Worm (Caenorhabditis elegans) whole organism, L4 larva: ENCODE results near the gene F09C6.12.

Source experiments
- D1046.2 ChIP-seq: fragments of 200-800 bp; sonication (Bioruptor generic); IDR thresholded peaks from 2 replicates; pipeline ENCODE4 v1.3.6; 2022; ENCODE audit warnings: missing genetic modification characterization, missing compliant biosample characterization
- R02D3.7 ChIP-seq: fragments of 150-350 bp; sonication (generic microtip); optimal IDR thresholded peaks from 3 replicates; lab custom pipeline; 2014; ENCODE audit warnings: missing biosample characterization, missing genetic modification characterization
- T20F7.1 ChIP-seq: fragments of 200-800 bp; sonication (Bioruptor generic); optimal IDR thresholded peaks from 2 replicates; lab custom pipeline; 2018; ENCODE audit warnings: mild to moderate bottlenecking, missing genetic modification characterization, missing compliant biosample characterization
- attf-4 ChIP-seq: sonication (generic microtip); optimal IDR thresholded peaks from 3 replicates; lab custom pipeline; 2017; ENCODE audit warnings: missing biosample characterization, missing genetic modification characterization
- ceh-28 ChIP-seq: fragments of 150-350 bp; optimal IDR thresholded peaks from 2 replicates; lab custom pipeline; 2014; ENCODE audit warnings: missing biosample characterization, missing genetic modification reagents, missing genetic modification characterization
- cey-2 ChIP-seq: sonication (generic microtip); optimal IDR thresholded peaks from 3 replicates; lab custom pipeline; 2017; ENCODE audit warnings: missing genetic modification characterization, mild to moderate bottlenecking, missing compliant biosample characterization, antibody characterized with exemption, borderline replicate concordance; ENCODE audit not compliant: insufficient read depth
- ctbp-1 ChIP-seq: fragments of 200-800 bp; sonication (Bioruptor generic); IDR thresholded peaks from 2 replicates; pipeline ENCODE4 v1.3.6; 2022; ENCODE audit warnings: missing genetic modification reagents, missing genetic modification characterization, missing compliant biosample characterization
- fkh-10 ChIP-seq: fragments of 150-350 bp; optimal IDR thresholded peaks from 2 replicates; lab custom pipeline; 2014; ENCODE audit warnings: missing biosample characterization, missing genetic modification reagents, missing genetic modification characterization
- gei-8 ChIP-seq: fragments of 200-800 bp; sonication (Bioruptor generic); optimal IDR thresholded peaks from 2 replicates; lab custom pipeline; 2018; ENCODE audit warnings: mild to moderate bottlenecking, missing genetic modification characterization, missing compliant biosample characterization
- hif-1 ChIP-seq, 2 experiments: sonication (generic microtip); optimal IDR thresholded peaks; 2 replicates each; lab custom pipeline; 2016 to 2017; ENCODE audit warnings: missing compliant biosample characterization in 2 of 2, missing genetic modification characterization in 2 of 2, missing genetic modification reagents in 2 of 2, missing genotype in 2 of 2, mild to moderate bottlenecking in 1 of 2
- lim-7 ChIP-seq: fragments of 200-800 bp; sonication (Bioruptor generic); IDR thresholded peaks from 2 replicates; pipeline ENCODE4 v1.3.6; 2022; ENCODE audit warnings: missing genetic modification characterization, missing compliant biosample characterization
- lin-13 ChIP-seq: fragments of 150-350 bp; optimal IDR thresholded peaks from 2 replicates; lab custom pipeline; 2014; ENCODE audit warnings: missing biosample characterization, missing genetic modification reagents, missing genetic modification characterization
- lin-39 ChIP-seq: fragments of 150-350 bp; optimal IDR thresholded peaks from 2 replicates; lab custom pipeline; 2014; ENCODE audit warnings: missing biosample characterization, missing genetic modification reagents, missing genetic modification characterization
- lir-3 ChIP-seq: sonication (generic microtip); optimal IDR thresholded peaks from 2 replicates; lab custom pipeline; 2016; ENCODE audit warnings: mild to moderate bottlenecking, missing genetic modification characterization, missing compliant biosample characterization
- mxl-2 ChIP-seq: fragments of 200-800 bp; sonication (Bioruptor generic); conservative IDR thresholded peaks from 2 replicates; pipeline ENCODE4 v1.3.6; 2022; ENCODE audit warnings: missing genetic modification reagents, missing genetic modification characterization, missing compliant biosample characterization
- nhr-10 ChIP-seq: fragments of 150-350 bp; optimal IDR thresholded peaks from 2 replicates; lab custom pipeline; 2014; ENCODE audit warnings: missing biosample characterization, missing genetic modification characterization
- nhr-28 ChIP-seq: fragments of 150-350 bp; optimal IDR thresholded peaks from 2 replicates; lab custom pipeline; 2014; ENCODE audit warnings: missing biosample characterization, missing genetic modification characterization
- nhr-41 ChIP-seq: fragments of 200-800 bp; sonication (Bioruptor generic); IDR thresholded peaks from 2 replicates; pipeline ENCODE4 v1.3.6; 2022; ENCODE audit warnings: missing genetic modification reagents, missing genetic modification characterization, missing compliant biosample characterization
- nhr-42 ChIP-seq: fragments of 200-800 bp; sonication (Bioruptor generic); IDR thresholded peaks from 2 replicates; pipeline ENCODE4 v1.3.6; 2022; ENCODE audit warnings: missing genetic modification characterization, missing compliant biosample characterization
- nhr-77 ChIP-seq: fragments of 150-350 bp; optimal IDR thresholded peaks from 2 replicates; lab custom pipeline; 2014; ENCODE audit warnings: missing biosample characterization, missing genetic modification characterization
- sdz-12 ChIP-seq: fragments of 200-800 bp; sonication (Bioruptor generic); optimal IDR thresholded peaks from 2 replicates; lab custom pipeline; 2018; ENCODE audit warnings: mild to moderate bottlenecking, missing genetic modification characterization, missing compliant biosample characterization
- skn-1 ChIP-seq: fragments of 150-350 bp; optimal IDR thresholded peaks from 2 replicates; lab custom pipeline; 2014; ENCODE audit warnings: missing biosample characterization, missing genetic modification characterization
- unc-62 ChIP-seq, 3 experiments: fragments of 150-350 bp in 1 of 3; sonication (generic microtip); optimal IDR thresholded peaks in 2 of 3; peaks in 1 of 3; 1 replicate in 1 of 3; 2 replicates in 2 of 3; lab custom pipeline; 2014 to 2017; ENCODE audit warnings: missing biosample characterization in 3 of 3, missing genetic modification characterization in 3 of 3, missing genetic modification reagents in 3 of 3, missing genotype in 1 of 3
- vab-7 ChIP-seq: fragments of 200-800 bp; sonication (Bioruptor generic); IDR thresholded peaks from 2 replicates; pipeline ENCODE4 v1.3.6; 2022; ENCODE audit warnings: missing genetic modification reagents, missing genetic modification characterization, missing compliant biosample characterization
- zfp-2 ChIP-seq: sonication (generic microtip); optimal IDR thresholded peaks from 2 replicates; lab custom pipeline; 2016; ENCODE audit warnings: mild to moderate bottlenecking, missing genetic modification characterization, missing compliant biosample characterization
- ztf-11 ChIP-seq: fragments of 150-350 bp; optimal IDR thresholded peaks from 2 replicates; lab custom pipeline; 2014; ENCODE audit warnings: missing biosample characterization, missing genetic modification characterization
- ztf-7 ChIP-seq: fragments of 150-350 bp; optimal IDR thresholded peaks from 2 replicates; lab custom pipeline; 2014; ENCODE audit warnings: missing biosample characterization, missing genetic modification characterization

The F09C6.12 gene

DNA sequence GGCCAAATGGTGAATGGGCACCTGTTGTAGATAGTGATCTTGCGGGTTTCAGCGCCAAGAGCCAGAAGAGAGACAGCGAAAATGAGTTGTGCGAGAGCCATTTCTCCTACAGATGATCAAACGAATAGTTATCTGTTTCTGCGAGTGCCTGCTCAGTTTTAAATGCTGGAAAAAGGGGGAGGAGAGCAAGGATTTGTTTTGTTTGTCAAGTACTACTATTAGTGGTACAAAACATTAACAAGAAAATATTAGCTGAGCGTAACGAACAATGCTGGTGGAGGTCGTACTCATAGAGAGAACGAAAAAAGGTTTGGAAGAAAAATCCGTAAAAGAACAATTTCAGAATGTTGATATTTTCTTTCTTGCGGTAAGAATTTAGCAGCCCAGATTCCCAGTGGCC, 11.3 kb upstream of the F09C6.12 start, which contains the start of gene thn-4:
Gene thn-4 (minus strand): TSS at position 101 of the 400 bp plus-strand sequence.
- TF ChIP-seq vab-7 (GFP tag; lab: Robert Waterston, UW) = no peak
- no peak for TF ChIP-seq lir-3
- no peak for TF ChIP-seq sdz-12 (GFP tag; lab: Kevin White, UChicago)
- TF ChIP-seq nhr-10 (tag; lab: Kevin White, UChicago) = no peak
- no peak for TF ChIP-seq nhr-77 (tag; lab: Kevin White, UChicago)
- TF ChIP-seq gei-8 (GFP tag; lab: Kevin White, UChicago) = no peak

DNA sequence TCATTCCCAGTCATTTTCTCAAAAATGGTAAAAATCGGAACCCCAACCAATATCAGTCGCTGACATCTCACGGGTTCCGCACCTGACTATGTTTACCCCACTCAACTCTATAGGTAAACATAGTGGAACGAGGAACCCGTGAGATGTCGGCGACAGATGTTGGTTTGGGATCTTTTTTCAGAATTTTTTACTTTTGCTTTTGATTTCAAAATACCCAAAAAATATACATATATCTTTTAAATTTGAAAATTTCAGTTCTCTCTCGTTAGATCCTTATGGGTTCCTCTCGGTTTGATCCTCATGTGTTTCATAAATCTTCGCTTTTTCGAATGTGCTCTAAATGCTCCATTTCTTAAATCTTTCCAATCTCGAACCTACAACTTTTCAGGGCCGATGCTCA, 9.0 kb upstream of the F09C6.12 start, which contains the start of gene srw-23:
Gene srw-23 (plus strand): TSS at position 301 of the 400 bp plus-strand sequence.
- no peak for TF ChIP-seq ctbp-1 (GFP tag; lab: Robert Waterston, UW)
- TF ChIP-seq nhr-42 (GFP tag; lab: Robert Waterston, UW) = no peak
- TF ChIP-seq fkh-10 (GFP tag; lab: Kevin White, UChicago) = no peak
- peak in 1 of 2 experiments; percentile 28 for TF ChIP-seq unc-62 (GFP tag; optimal IDR thresholded peaks at IDR 0.05 in 1 of 2; lab: Kevin White, UChicago)
- no peak for TF ChIP-seq unc-62 (tag; optimal IDR thresholded peaks at IDR 0.05; lab: Kevin White, UChicago)
- no peak for TF ChIP-seq ztf-7

DNA sequence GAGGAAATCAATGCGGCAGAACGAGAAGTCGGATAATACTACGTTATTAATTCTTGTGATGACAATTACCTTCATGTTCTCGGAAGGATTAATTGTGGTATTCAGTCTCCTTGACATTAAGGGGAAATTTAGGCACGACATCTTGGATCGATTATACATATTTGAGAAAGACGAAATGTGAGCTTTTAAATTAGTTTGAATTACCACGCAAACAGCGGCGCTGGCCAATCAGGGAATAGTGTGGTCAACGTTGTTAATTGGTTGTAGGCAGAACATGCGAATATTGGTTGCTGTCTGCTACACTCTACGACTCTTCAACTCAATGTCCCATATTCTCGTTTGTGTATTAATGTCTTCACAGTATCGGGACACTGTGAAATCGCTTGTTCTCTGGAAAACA, 7.7 kb upstream of the F09C6.12 start, which contains the start of gene F49A5.10:
Gene F49A5.10 (plus strand): TSS at position 301 of the 400 bp plus-strand sequence.
- no peak for TF ChIP-seq ztf-11
- TF ChIP-seq D1046.2 (GFP tag; lab: Robert Waterston, UW) = no peak
- TF ChIP-seq R02D3.7 (tag; lab: Kevin White, UChicago) = no peak
- no peak for TF ChIP-seq nhr-42 (GFP tag; lab: Robert Waterston, UW)
- TF ChIP-seq attf-4 (tag; lab: Kevin White, UChicago) = no peak

DNA sequence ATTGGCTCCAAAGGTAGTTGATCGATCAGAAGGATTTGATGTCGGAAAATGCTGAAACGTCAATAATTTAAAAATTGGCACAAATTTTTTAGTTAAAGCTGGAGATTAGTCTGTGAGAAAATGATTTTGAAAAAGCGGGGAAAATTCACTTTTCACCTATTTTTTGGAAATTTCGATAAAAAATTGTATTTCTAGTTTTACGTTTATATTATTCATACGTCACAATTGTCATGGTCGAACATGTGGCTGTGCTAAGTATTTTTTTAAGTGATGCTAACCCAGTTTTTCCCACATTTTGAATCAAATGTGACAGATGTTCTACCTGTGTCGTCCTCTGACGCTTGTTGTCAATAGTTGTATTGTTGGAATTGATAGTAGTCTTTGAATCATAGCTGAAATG, 3.1 kb upstream of the F09C6.12 start:
- TF ChIP-seq lim-7 (no peak), unc-62 (GFP tag; optimal IDR thresholded peaks at IDR 0.05 in 1 of 2; lab: Kevin White, UChicago) (peak in 1 of 2 experiments; percentile 94), unc-62 (tag; optimal IDR thresholded peaks at IDR 0.05; lab: Kevin White, UChicago) (no peak)

DNA sequence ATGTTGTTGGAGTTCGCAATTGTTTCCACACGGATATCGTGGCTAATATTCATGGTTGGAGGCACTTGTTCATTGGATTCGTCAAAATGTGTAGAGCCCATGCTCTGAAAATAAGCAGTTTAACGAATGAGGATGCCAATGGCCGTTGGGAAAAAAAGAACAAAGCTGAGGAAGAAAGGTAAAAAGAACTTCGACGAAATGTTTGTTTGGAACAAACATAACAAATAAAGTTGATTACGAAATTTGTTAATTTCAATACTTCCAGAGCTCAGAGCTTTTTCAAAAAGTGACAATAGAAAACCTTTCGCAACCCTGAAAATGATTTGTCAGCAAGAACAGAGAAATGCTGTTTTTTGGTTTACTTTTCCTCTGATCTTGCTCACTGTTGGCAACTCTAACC, 2.6 kb upstream of the F09C6.12 start, which contains the start of gene F09C6.3:
Gene F09C6.3 (minus strand): TSS at position 101 of the 400 bp plus-strand sequence.
- TF ChIP-seq cey-2 (tag; lab: Kevin White, UChicago) (no peak), lin-13 (GFP tag; lab: Kevin White, UChicago) (no peak), lin-39 (tag; lab: Kevin White, UChicago) (no peak), nhr-28 (tag; lab: Kevin White, UChicago) (no peak), ceh-28 (tag; lab: Kevin White, UChicago) (no peak), nhr-41 (GFP tag; lab: Robert Waterston, UW) (no peak), nhr-42 (GFP tag; lab: Robert Waterston, UW) (no peak), mxl-2 (GFP tag; lab: Robert Waterston, UW) (no peak), skn-1 (no peak)

DNA sequence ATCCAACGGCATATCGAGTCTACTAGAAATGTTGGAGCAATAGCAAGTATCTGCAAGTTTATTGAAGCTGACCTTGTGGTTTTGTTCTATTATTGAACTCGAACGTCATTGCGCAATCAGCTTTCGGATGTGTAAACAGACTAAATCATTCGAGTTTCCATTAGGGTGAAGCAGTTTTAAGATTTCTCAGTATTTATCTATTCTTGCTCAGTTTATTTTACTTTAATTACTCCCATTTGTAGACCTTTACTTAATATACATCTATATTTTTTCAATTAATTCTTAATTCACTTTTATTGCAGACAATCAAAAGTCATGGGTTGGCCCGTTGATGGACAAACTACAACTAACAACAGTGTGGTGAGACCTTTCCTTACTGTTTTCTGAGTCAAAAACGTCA, 2.0 kb upstream of the F09C6.12 start, which contains the start of gene F09C6.14:
Gene F09C6.14 (plus strand): TSS at position 301 of the 400 bp plus-strand sequence.
- TF ChIP-seq hif-1 (tag; optimal IDR thresholded peaks at IDR 0.05; lab: Kevin White, UChicago) (no peak), zfp-2 (tag; lab: Kevin White, UChicago) (no peak)

DNA sequence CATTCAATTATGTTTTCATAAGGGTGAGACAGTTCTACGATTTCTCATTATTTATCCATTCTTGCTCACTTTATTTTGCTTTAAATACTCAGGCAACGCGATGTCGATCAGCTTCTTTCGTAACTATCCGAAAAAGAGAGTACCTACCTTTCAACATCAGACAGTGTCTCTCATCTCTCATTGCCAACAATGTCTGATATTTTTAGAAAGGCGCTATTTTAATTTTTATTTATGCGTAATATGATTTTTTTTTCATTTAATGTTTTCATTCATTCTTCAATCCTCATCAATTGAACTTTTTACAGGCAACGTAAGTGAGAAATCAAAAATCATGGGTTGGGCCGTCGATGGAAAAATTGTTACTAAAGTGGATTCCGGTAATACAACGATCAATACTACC, 2.1 kb downstream of the F09C6.12 start, which contains the start of gene F09C6.13:
Gene F09C6.13 (plus strand): TSS at position 301 of the 400 bp plus-strand sequence.
- TF ChIP-seq T20F7.1 (GFP tag; lab: Kevin White, UChicago) (no peak), unc-62 (GFP tag; optimal IDR thresholded peaks at IDR 0.05 in 1 of 2; lab: Kevin White, UChicago) (peak in 1 of 2 experiments; percentile 6), unc-62 (tag; optimal IDR thresholded peaks at IDR 0.05; lab: Kevin White, UChicago) (no peak)
